Fruit fly (Drosophila melanogaster): Measurements from ENCODE around the gene Qsox2.

dm6 chr3R:21878473-21878872 is 35.1 kb upstream of the Qsox2 start, which contains the start of gene CG34148:
- TF ChIP-seq cic (GFP tag; optimal IDR thresholded peaks at IDR 0.05) (no peak), pad (GFP tag; optimal IDR thresholded peaks at IDR 0.05) (no peak)

All from whole organism, adult.